Worm (Caenorhabditis elegans) whole organism, midembryonic: ENCODE results near the gene mccc-2.

Source experiments
- T22C8.4 ChIP-seq: fragments of 200-800 bp; sonication (Bioruptor generic); IDR thresholded peaks from 2 replicates; pipeline ENCODE4 v1.3.6; 2022; ENCODE audit warnings: missing genetic modification characterization, missing compliant biosample characterization
- flt-1 ChIP-seq: fragments of 200-800 bp; sonication (Bioruptor generic); IDR thresholded peaks from 2 replicates; pipeline ENCODE4 v1.3.6; 2022; ENCODE audit warnings: missing genetic modification characterization, missing compliant biosample characterization
- klf-2 ChIP-seq: fragments of 200-800 bp; sonication (Bioruptor generic); conservative IDR thresholded peaks from 2 replicates; pipeline ENCODE4 v1.3.6; 2022; ENCODE audit warnings: missing genetic modification reagents, missing genetic modification characterization, missing compliant biosample characterization
- med-1 ChIP-seq: sonication (generic microtip); optimal IDR thresholded peaks from 2 replicates; lab custom pipeline; 2017; ENCODE audit warnings: missing genetic modification characterization, mild to moderate bottlenecking, missing compliant biosample characterization, antibody characterized with exemption, missing genetic modification reagents; ENCODE audit not compliant: insufficient read depth
- ref-1 ChIP-seq: fragments of 200-800 bp; sonication (Bioruptor generic); conservative IDR thresholded peaks from 2 replicates; pipeline ENCODE4 v1.3.6; 2022; ENCODE audit warnings: missing genetic modification reagents, missing genetic modification characterization, missing compliant biosample characterization
- ztf-29 ChIP-seq: fragments of 200-800 bp; sonication (Bioruptor generic); IDR thresholded peaks from 2 replicates; pipeline ENCODE4 v1.3.6; 2022; ENCODE audit warnings: missing genetic modification reagents, missing genetic modification characterization, missing compliant biosample characterization

ce11 chrIII:9136587-9136986 lies 47.4 kb upstream of the mccc-2 start, which contains the start of gene eat-4:
- TF ChIP-seq klf-2 (no peak), ref-1 (GFP tag; lab: Robert Waterston, UW) (no peak), flt-1 (GFP tag; lab: Robert Waterston, UW) (no peak), T22C8.4 (GFP tag; lab: Robert Waterston, UW) (no peak), med-1 (GFP tag; lab: Kevin White, UChicago) (no peak), ztf-29 (no peak)
